Fruit fly (Drosophila melanogaster): Measurements from ENCODE around the gene pon.

dm6 chrX:4671194-4671626, 35.1 kb downstream of the pon start:
- no peak for TF ChIP-seq ttk (optimal IDR thresholded peaks at IDR 0.05)
- TF ChIP-seq psq (optimal IDR thresholded peaks at IDR 0.05): no peak
- TF ChIP-seq Sin3A (optimal IDR thresholded peaks at IDR 0.05): no peak
- TF ChIP-seq Myc (optimal IDR thresholded peaks at IDR 0.05): no peak
- TF ChIP-seq insv (optimal IDR thresholded peaks at IDR 0.05): no peak
- no peak for TF ChIP-seq h (optimal IDR thresholded peaks at IDR 0.05)
